Fruit fly (Drosophila melanogaster): ENCODE results near the gene Wdr81.

Gene Wdr81

DNA sequence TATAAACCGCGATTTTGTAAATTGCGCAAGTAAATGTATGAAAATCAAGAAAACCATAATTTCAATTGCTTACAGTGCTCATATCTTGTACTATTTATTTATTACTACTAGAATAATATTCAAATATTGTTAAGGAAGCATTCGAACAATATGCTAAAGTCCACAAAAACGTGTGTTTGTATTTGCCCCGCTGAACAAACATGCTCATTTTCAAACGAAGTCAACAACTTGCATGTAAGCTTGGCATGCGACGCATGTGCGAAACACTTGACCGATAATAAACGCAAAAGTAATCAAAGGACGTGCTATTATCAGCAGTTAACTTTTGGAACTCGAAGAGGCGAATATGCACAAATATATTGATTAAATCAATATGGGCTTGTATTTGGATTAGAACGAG lies 433 bp upstream of the Wdr81 start (continued):
- TF ChIP-seq tup (GFP tag; optimal IDR thresholded peaks at IDR 0.05) (peak; percentile 70), CG12391 (tag; optimal IDR thresholded peaks at IDR 0.05) (peak; percentile 65), sima (GFP tag; optimal IDR thresholded peaks at IDR 0.05) (no peak), ewg (GFP tag; optimal IDR thresholded peaks at IDR 0.05) (peak; percentile 59), crp (GFP tag; optimal IDR thresholded peaks at IDR 0.05) (no peak), usp (GFP tag; optimal IDR thresholded peaks at IDR 0.05) (no peak), Oli (tag; optimal IDR thresholded peaks at IDR 0.05) (peak; percentile 24), Hmr (GFP tag; optimal IDR thresholded peaks at IDR 0.05) (peak; percentile 89), CG14965 (GFP tag; optimal IDR thresholded peaks at IDR 0.05; ENCODE audit: borderline replicate concordance) (peak; percentile 7), jumu (GFP tag; optimal IDR thresholded peaks at IDR 0.05) (no peak), kni (GFP tag; optimal IDR thresholded peaks at IDR 0.05) (peak; percentile 31), CG1024 (GFP tag; IDR thresholded peaks at IDR 0.05) (no peak), zfh2 (GFP tag; optimal IDR thresholded peaks at IDR 0.05) (no peak), Oaz (GFP tag; IDR thresholded peaks at IDR 0.05) (no peak), CG11696 (GFP tag; IDR thresholded peaks at IDR 0.05) (no peak), knrl (GFP tag; IDR thresholded peaks at IDR 0.05; ENCODE audit: partially characterized antibody) (no peak), CG17359 (tag; optimal IDR thresholded peaks at IDR 0.05) (peak; percentile 74), Hsf (GFP tag; optimal IDR thresholded peaks at IDR 0.05) (peak; percentile 37), nom (GFP tag; optimal IDR thresholded peaks at IDR 0.05) (no peak), CG12219 (GFP tag; optimal IDR thresholded peaks at IDR 0.05) (peak; percentile 54), disco-r (GFP tag; optimal IDR thresholded peaks at IDR 0.05) (no peak), CG14860 (GFP tag; IDR thresholded peaks at IDR 0.05; ENCODE audit: partially characterized antibody) (no peak), Drgx (GFP tag; IDR thresholded peaks at IDR 0.05) (no peak), psq (GFP tag; optimal IDR thresholded peaks at IDR 0.05) (peak; percentile 46), CG13775 (GFP tag; optimal IDR thresholded peaks at IDR 0.05) (peak; percentile 26), zen2 (GFP tag; IDR thresholded peaks at IDR 0.05; ENCODE audit: partially characterized antibody) (no peak), Hmx (GFP tag; optimal IDR thresholded peaks at IDR 0.05) (no peak), B-H2 (GFP tag; optimal IDR thresholded peaks at IDR 0.05) (peak; percentile 52), esg (GFP tag; conservative IDR thresholded peaks at IDR 0.05) (no peak), CG4424 (GFP tag; optimal IDR thresholded peaks at IDR 0.05) (no peak), CG4360 (GFP tag; IDR thresholded peaks at IDR 0.05) (no peak; the same call in 1 of the 2 replicates), nerfin-2 (GFP tag; IDR thresholded peaks at IDR 0.05; ENCODE audit: partially characterized antibody) (no peak), schlank (tag; optimal IDR thresholded peaks at IDR 0.05) (peak; percentile 75), ind (GFP tag; optimal IDR thresholded peaks at IDR 0.05) (no peak), CG10267 (tag; optimal IDR thresholded peaks at IDR 0.05) (peak; percentile 27), CG9727 (GFP tag; optimal IDR thresholded peaks at IDR 0.05) (peak; percentile 36), CG30403 (GFP tag; optimal IDR thresholded peaks at IDR 0.05) (no peak), CG17829 (tag; optimal IDR thresholded peaks at IDR 0.05) (no peak), Dbx (GFP tag; IDR thresholded peaks at IDR 0.05) (peak; percentile 58; the same call in 1 of the 3 replicates), CG4730 (GFP tag; IDR thresholded peaks at IDR 0.05) (no peak), Usf (GFP tag; optimal IDR thresholded peaks at IDR 0.05) (no peak), pzg (GFP tag; optimal IDR thresholded peaks at IDR 0.05) (no peak), Gug (GFP tag; IDR thresholded peaks at IDR 0.05) (no peak; the same call in 3 of the 4 replicates), chif (GFP tag; optimal IDR thresholded peaks at IDR 0.05) (peak; percentile 7 to 40), gce (GFP tag; IDR thresholded peaks at IDR 0.05) (no peak), p53 (GFP tag; optimal IDR thresholded peaks at IDR 0.05) (no peak), CG30431 (GFP tag; optimal IDR thresholded peaks at IDR 0.05) (no peak), CG6765 (GFP tag; optimal IDR thresholded peaks at IDR 0.05) (no peak), ham (GFP tag; IDR thresholded peaks at IDR 0.05) (no peak), Dip2 (GFP tag; IDR thresholded peaks at IDR 0.05) (no peak), Lhr (GFP tag; optimal IDR thresholded peaks at IDR 0.05) (peak; percentile 33)
